Worm (Caenorhabditis elegans): ENCODE data around the gene W02D7.5.

The W02D7.5 gene

DNA sequence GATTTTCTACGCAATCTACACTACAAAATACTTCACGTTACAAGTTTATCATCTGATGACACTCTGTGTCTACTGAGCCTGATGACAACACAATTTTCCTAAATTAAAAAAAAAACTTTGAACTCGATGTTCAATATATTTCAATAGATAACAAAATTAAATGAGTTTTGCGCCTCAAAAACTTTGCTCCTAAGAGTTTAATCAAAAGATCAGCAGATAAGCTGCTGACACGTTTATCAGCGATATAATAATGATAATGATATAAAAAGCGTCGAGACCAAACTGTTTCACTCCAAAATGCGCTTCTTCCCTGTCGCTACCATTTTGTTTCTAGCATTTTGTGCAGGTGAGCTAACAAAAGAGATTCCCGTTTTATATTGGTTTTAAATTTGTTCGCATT is 8.6 kb upstream of the W02D7.5 start, which contains the start of gene clec-218:
Gene clec-218, plus strand, starts transcription at position 262 of the 400 bp plus-strand sequence.
- TF ChIP-seq nhr-28 (tag; optimal IDR thresholded peaks at IDR 0.05): no peak
- TF ChIP-seq mls-2 (tag; optimal IDR thresholded peaks at IDR 0.05): no peak
- no peak for TF ChIP-seq cnd-1 (tag; optimal IDR thresholded peaks at IDR 0.05)

DNA sequence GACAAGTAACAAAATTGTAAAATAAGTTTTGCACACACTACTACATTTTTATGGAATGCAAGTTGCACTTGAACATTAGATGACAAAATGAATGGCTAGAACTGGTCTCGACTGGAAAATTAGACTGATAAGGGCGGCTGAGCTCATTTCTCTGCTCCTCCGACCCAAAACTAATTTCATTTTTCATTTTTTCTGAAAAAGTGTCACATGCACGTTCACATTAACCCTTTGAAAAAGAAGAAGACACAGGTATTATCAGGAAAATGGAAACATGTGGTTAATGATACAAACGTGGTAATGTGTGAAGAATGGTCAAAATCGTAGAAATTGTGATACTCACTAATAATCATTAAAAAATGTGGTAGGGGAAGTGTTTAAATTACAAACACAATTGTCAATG is 8.0 kb upstream of the W02D7.5 start:
- TF ChIP-seq elt-3 (tag; optimal IDR thresholded peaks at IDR 0.05) (no peak), pha-4 (tag; optimal IDR thresholded peaks at IDR 0.05) (no peak), mep-1 (tag; optimal IDR thresholded peaks at IDR 0.05) (no peak), bed-3 (GFP tag; optimal IDR thresholded peaks at IDR 0.05) (no peak)

DNA sequence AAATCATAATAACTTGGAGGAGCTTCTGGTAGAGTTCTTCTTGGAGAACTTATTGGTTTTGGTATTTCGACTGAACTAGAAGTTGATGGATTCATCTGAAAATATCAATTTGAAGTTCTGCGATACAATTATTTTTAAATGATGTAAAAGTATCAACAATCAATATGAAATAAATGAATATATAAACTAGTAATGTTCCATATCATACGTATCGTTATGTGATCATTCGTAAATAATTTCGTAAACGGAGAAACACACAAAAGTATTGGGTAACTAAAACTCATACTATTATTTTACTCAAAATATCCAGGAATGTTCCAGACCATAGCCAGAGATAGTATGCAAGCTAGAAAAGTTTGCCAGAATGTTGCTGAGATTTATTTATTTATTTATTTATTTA is 7.3 kb upstream of the W02D7.5 start, which contains the start of gene W02D7.8:
Gene W02D7.8, minus strand, starts transcription at position 101 of the 400 bp plus-strand sequence.
- TF ChIP-seq ceh-39 (tag; optimal IDR thresholded peaks at IDR 0.05) (no peak), nhr-12 (tag; optimal IDR thresholded peaks at IDR 0.05) (no peak), mls-2 (tag; optimal IDR thresholded peaks at IDR 0.05) (no peak), sptf-1 (tag; optimal IDR thresholded peaks at IDR 0.05) (no peak), lin-32 (GFP tag; optimal IDR thresholded peaks at IDR 0.05) (no peak), ceh-43 (GFP tag; optimal IDR thresholded peaks at IDR 0.05) (no peak), drap-1 (GFP tag; optimal IDR thresholded peaks at IDR 0.05) (no peak), bed-3 (GFP tag; optimal IDR thresholded peaks at IDR 0.05) (no peak), elt-3 (tag; optimal IDR thresholded peaks at IDR 0.05) (no peak), unc-62 (GFP tag; optimal IDR thresholded peaks at IDR 0.05) (no peak), snpc-4 (tag; optimal IDR thresholded peaks at IDR 0.05) (no peak)

DNA sequence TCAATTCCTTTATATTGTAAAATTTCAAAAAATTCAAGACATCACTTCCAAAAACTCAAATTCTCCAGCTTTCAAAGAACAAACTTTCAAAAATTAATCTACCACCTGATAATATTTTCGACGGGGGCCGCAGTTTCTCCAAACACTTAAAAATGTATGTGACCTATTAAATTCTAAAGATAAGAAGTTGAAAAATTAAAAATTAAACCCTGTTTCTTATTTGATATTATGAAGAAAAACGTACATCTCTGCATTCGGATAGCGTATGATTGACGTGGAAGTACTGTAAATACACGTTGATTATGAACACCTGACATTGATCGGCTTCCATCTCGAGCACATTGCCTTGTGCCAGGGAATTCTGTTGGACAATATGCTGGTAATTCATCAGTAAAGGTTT is 6.9 kb upstream of the W02D7.5 start:
- TF ChIP-seq flh-1 (GFP tag; optimal IDR thresholded peaks at IDR 0.05) (no peak), lin-13 (tag; optimal IDR thresholded peaks at IDR 0.05) (no peak), ztf-11 (tag; optimal IDR thresholded peaks at IDR 0.05) (no peak), ceh-39 (tag; optimal IDR thresholded peaks at IDR 0.05) (no peak), nhr-12 (tag; optimal IDR thresholded peaks at IDR 0.05) (no peak), bed-3 (GFP tag; optimal IDR thresholded peaks at IDR 0.05) (no peak), mep-1 (tag; optimal IDR thresholded peaks at IDR 0.05) (no peak), M03D4.4 (tag; optimal IDR thresholded peaks at IDR 0.05) (no peak), snpc-4 (tag; optimal IDR thresholded peaks at IDR 0.05) (no peak), mls-2 (tag; optimal IDR thresholded peaks at IDR 0.05) (no peak), unc-39 (tag; optimal IDR thresholded peaks at IDR 0.05) (no peak), sem-2 (GFP tag; optimal IDR thresholded peaks at IDR 0.05) (no peak), hlh-1 (tag; optimal IDR thresholded peaks at IDR 0.05) (no peak), lsy-2 (tag; optimal IDR thresholded peaks at IDR 0.05) (no peak), elt-3 (tag; optimal IDR thresholded peaks at IDR 0.05) (no peak), ces-1 (GFP tag; optimal IDR thresholded peaks at IDR 0.05) (no peak), nhr-237 (tag; optimal IDR thresholded peaks at IDR 0.05) (no peak)

DNA sequence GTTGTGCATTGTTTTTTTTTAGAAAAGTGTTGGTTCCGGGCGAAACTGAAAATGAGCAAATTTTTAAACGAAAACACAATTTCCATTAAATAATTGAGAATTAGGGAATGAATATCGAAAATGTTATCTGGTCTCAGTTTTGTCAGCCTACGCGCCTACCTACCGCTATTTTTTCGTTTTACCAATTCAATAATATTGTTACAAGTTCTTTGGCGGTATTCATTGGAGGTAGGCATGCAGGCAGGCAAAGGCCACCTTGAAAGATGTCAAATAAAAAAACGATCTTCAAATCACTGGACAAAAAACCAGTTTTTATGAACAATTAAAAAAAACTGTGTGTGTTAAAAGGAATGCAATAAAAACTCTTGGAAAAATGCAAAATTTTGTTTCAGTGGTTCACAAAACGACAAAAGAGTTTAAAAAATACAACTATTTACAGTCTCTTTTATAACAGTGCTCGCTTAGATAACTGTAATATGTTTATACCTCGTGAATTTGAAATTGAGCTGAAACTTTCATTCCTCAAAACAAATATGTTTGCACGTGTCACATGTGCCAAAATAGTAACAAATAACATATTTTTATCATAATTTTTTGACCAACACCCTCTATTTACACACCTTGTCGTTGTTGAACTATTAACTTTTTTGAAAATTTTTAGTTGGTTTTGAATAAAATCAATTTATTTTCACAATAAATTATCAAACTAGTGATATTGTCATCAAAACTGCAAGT is 5.6 kb upstream of the W02D7.5 start, which contains the start of gene W02D7.11:
Gene W02D7.11, minus strand, starts transcription at position 51 of the 735 bp plus-strand sequence.
- TF ChIP-seq nhr-237 (tag; optimal IDR thresholded peaks at IDR 0.05) (no peak), ham-2 (GFP tag; optimal IDR thresholded peaks at IDR 0.05) (no peak), nhr-12 (tag; optimal IDR thresholded peaks at IDR 0.05) (no peak), zip-8 (tag; optimal IDR thresholded peaks at IDR 0.05) (no peak), unc-120 (tag; optimal IDR thresholded peaks at IDR 0.05; ENCODE audit: poor library complexity, severe bottlenecking) (no peak), ceh-39 (tag; optimal IDR thresholded peaks at IDR 0.05) (no peak), unc-62 (GFP tag; optimal IDR thresholded peaks at IDR 0.05) (no peak), snpc-4 (tag; optimal IDR thresholded peaks at IDR 0.05) (no peak), hlh-1 (tag; optimal IDR thresholded peaks at IDR 0.05) (no peak), ceh-43 (GFP tag; optimal IDR thresholded peaks at IDR 0.05) (no peak), lin-13 (tag; optimal IDR thresholded peaks at IDR 0.05) (no peak), tbx-8 (GFP tag; optimal IDR thresholded peaks at IDR 0.05) (no peak), mls-2 (tag; optimal IDR thresholded peaks at IDR 0.05) (no peak), nhr-2 (tag; optimal IDR thresholded peaks at IDR 0.05) (no peak)
